Fruit fly (Drosophila melanogaster) whole organism, adult: ENCODE data around the gene Fmr1.

ENCODE experiments used
- CG7101 ChIP-seq: fragments of 200-800 bp; sonication (Bioruptor generic); optimal IDR thresholded peaks from 2 replicates; lab custom pipeline; 2018; ENCODE audit warnings: missing biosample characterization, mild to moderate bottlenecking, missing genetic modification characterization, moderate library complexity
- Clk ChIP-seq: fragments of 200-800 bp; sonication (Bioruptor generic); optimal IDR thresholded peaks from 2 replicates; lab custom pipeline; 2017; ENCODE audit warnings: missing biosample characterization, missing genetic modification characterization
- Mnt ChIP-seq: fragments of 200-800 bp; sonication (Bioruptor generic); optimal IDR thresholded peaks from 2 replicates; lab custom pipeline; 2016; ENCODE audit warnings: missing biosample characterization, mild to moderate bottlenecking, missing genetic modification characterization
- bab1 ChIP-seq: fragments of 200-800 bp; sonication (Bioruptor generic); optimal IDR thresholded peaks from 3 replicates; lab custom pipeline; 2019; ENCODE audit warnings: missing biosample characterization, mild to moderate bottlenecking, missing genetic modification characterization, moderate library complexity
- kay ChIP-seq: fragments of 200-800 bp; sonication (Bioruptor generic); peaks from one replicate; lab custom pipeline; 2016; ENCODE audit warnings: missing biosample characterization, missing genetic modification characterization, borderline replicate concordance
- ovo ChIP-seq: fragments of 200-800 bp; sonication (Bioruptor generic); optimal IDR thresholded peaks from 2 replicates; lab custom pipeline; 2016; ENCODE audit warnings: missing biosample characterization, missing genetic modification characterization
- tj ChIP-seq: fragments of 200-800 bp; sonication (Bioruptor generic); optimal IDR thresholded peaks from 3 replicates; lab custom pipeline; 2017; ENCODE audit warnings: missing biosample characterization, mild to moderate bottlenecking, missing genetic modification characterization, moderate library complexity

DNA sequence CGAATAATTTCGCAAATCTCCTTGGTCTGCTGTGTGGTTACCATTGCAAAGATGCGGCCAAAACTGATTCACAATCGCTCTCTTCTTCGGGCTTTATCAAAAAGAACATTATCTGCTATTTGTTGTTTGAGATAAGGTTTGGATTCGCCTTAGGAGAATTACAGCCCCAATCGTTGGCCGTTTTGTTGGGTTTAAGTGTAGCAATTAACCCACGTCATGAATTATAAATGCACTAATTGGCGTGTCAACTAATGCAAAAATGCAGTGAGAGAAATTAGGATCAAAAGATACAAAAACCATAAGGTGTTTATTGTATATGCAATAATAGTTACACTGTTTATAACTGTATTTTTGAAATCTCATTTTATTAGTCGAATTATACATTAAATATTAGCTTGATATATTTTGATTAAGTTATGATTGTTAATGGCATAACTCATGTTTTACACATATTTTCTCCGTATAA lies 34.6 kb downstream of the Fmr1 start, which contains the start of gene Alp13:
- no peak for TF ChIP-seq bab1 (GFP tag; lab: Kevin White, UChicago)
- TF ChIP-seq CG7101 (tag; lab: Kevin White, UChicago): peak; percentile 49
- TF ChIP-seq ovo (GFP tag; lab: Kevin White, UChicago): no peak
- TF ChIP-seq kay (GFP tag; lab: Kevin White, UChicago): peak; percentile 7
- no peak for TF ChIP-seq Mnt
- TF ChIP-seq tj (GFP tag; lab: Kevin White, UChicago): no peak
- no peak for TF ChIP-seq Clk (GFP tag; lab: Kevin White, UChicago)
